Worm (Caenorhabditis elegans) whole organism, L3 larva: ENCODE data around the gene dnj-20.

Experiments used
- R02D3.7 ChIP-seq: fragments of 150-350 bp; optimal IDR thresholded peaks from 2 replicates; lab custom pipeline; 2014; ENCODE audit warnings: missing biosample characterization, missing genetic modification characterization
- ZK546.5 ChIP-seq: sonication (generic microtip); optimal IDR thresholded peaks from 2 replicates; lab custom pipeline; 2017; ENCODE audit warnings: missing biosample characterization, missing genetic modification characterization
- aly-2 ChIP-seq: fragments of 150-350 bp; optimal IDR thresholded peaks from 2 replicates; lab custom pipeline; 2014; ENCODE audit warnings: missing biosample characterization, missing genetic modification characterization
- ama-1 ChIP-seq: fragments of 150-350 bp; optimal IDR thresholded peaks from 2 replicates; lab custom pipeline; 2018
- ceh-16 ChIP-seq: sonication (generic microtip); optimal IDR thresholded peaks from 2 replicates; lab custom pipeline; 2017; ENCODE audit warnings: missing biosample characterization, missing genetic modification characterization
- ceh-28 ChIP-seq: fragments of 150-350 bp; optimal IDR thresholded peaks from 2 replicates; lab custom pipeline; 2014; ENCODE audit warnings: missing biosample characterization, missing genetic modification reagents, missing genetic modification characterization
- ceh-82 ChIP-seq: fragments of 150-350 bp; optimal IDR thresholded peaks from 2 replicates; lab custom pipeline; 2014; ENCODE audit warnings: missing biosample characterization, missing genetic modification characterization
- ceh-9 ChIP-seq: sonication (generic microtip); optimal IDR thresholded peaks from 2 replicates; lab custom pipeline; 2018; ENCODE audit warnings: missing biosample characterization, missing genetic modification characterization
- daf-12 ChIP-seq: fragments of 150-350 bp; optimal IDR thresholded peaks from 2 replicates; lab custom pipeline; 2014; ENCODE audit warnings: missing biosample characterization, missing genetic modification reagents, missing genetic modification characterization
- egl-27 ChIP-seq: sonication (generic microtip); optimal IDR thresholded peaks from 4 replicates; lab custom pipeline; 2017; ENCODE audit warnings: missing biosample characterization, missing genetic modification reagents, missing genetic modification characterization
- elt-1 ChIP-seq: fragments of 150-350 bp; optimal IDR thresholded peaks from 2 replicates; lab custom pipeline; 2014; ENCODE audit warnings: missing biosample characterization, missing genetic modification characterization
- elt-2 ChIP-seq: sonication (generic microtip); optimal IDR thresholded peaks from 2 replicates; lab custom pipeline; 2016; ENCODE audit warnings: missing genetic modification reagents, mild to moderate bottlenecking, missing genetic modification characterization, missing compliant biosample characterization
- elt-3 ChIP-seq, 3 experiments: fragments of 150-350 bp in 1 of 3; sonication (generic microtip) in 2 of 3; optimal IDR thresholded peaks; 2 replicates in 2 of 3; 4 replicates in 1 of 3; lab custom pipeline; 2014 to 2017; ENCODE audit warnings: missing biosample characterization in 3 of 3, missing genetic modification characterization in 3 of 3
- eor-1 ChIP-seq, 2 experiments: fragments of 150-350 bp; optimal IDR thresholded peaks; 2 replicates each; lab custom pipeline; 2014 to 2018; ENCODE audit warnings: missing biosample characterization in 2 of 2, missing genetic modification characterization in 2 of 2
- fkh-2 ChIP-seq: fragments of 150-350 bp; optimal IDR thresholded peaks from 2 replicates; lab custom pipeline; 2014; ENCODE audit warnings: missing biosample characterization, missing genetic modification reagents, missing genetic modification characterization
- fos-1 ChIP-seq: fragments of 150-350 bp; optimal IDR thresholded peaks from 2 replicates; lab custom pipeline; 2014; ENCODE audit warnings: missing biosample characterization, missing genetic modification characterization
- hmg-11 ChIP-seq: sonication (generic microtip); optimal IDR thresholded peaks from 2 replicates; lab custom pipeline; 2016; ENCODE audit warnings: missing genetic modification characterization, missing compliant biosample characterization
- jun-1 ChIP-seq: fragments of 150-350 bp; optimal IDR thresholded peaks from 2 replicates; lab custom pipeline; 2014; ENCODE audit warnings: missing biosample characterization, missing genetic modification reagents, missing genetic modification characterization
- lin-15B ChIP-seq: fragments of 150-350 bp; optimal IDR thresholded peaks from 2 replicates; lab custom pipeline; 2014; ENCODE audit warnings: missing biosample characterization, missing genetic modification characterization
- lin-39 ChIP-seq: fragments of 150-350 bp; optimal IDR thresholded peaks from 2 replicates; lab custom pipeline; 2018; ENCODE audit warnings: missing biosample characterization, missing genetic modification reagents, missing genetic modification characterization
- lsy-12 ChIP-seq: sonication (generic microtip); optimal IDR thresholded peaks from 2 replicates; lab custom pipeline; 2016; ENCODE audit warnings: mild to moderate bottlenecking, missing genetic modification characterization, missing compliant biosample characterization
- mdl-1 ChIP-seq: fragments of 150-350 bp; optimal IDR thresholded peaks from 2 replicates; lab custom pipeline; 2014; ENCODE audit warnings: missing biosample characterization, missing genetic modification characterization
- mml-1 ChIP-seq: fragments of 150-350 bp; sonication (generic microtip); optimal IDR thresholded peaks from 3 replicates; lab custom pipeline; 2014; ENCODE audit warnings: missing biosample characterization, missing genetic modification characterization
- nfya-1 ChIP-seq: sonication (generic microtip); optimal IDR thresholded peaks from 2 replicates; lab custom pipeline; 2017; ENCODE audit warnings: missing genetic modification characterization, mild to moderate bottlenecking, missing compliant biosample characterization, antibody characterized with exemption, moderate library complexity; ENCODE audit not compliant: insufficient read depth
- nhr-11 ChIP-seq: fragments of 150-350 bp; optimal IDR thresholded peaks from 2 replicates; lab custom pipeline; 2014; ENCODE audit warnings: missing biosample characterization, missing genetic modification characterization
- nhr-12 ChIP-seq: fragments of 150-350 bp; optimal IDR thresholded peaks from 2 replicates; lab custom pipeline; 2014; ENCODE audit warnings: missing biosample characterization, missing genetic modification characterization
- nhr-23 ChIP-seq: fragments of 150-350 bp; optimal IDR thresholded peaks from 2 replicates; lab custom pipeline; 2014; ENCODE audit warnings: missing biosample characterization, missing genetic modification reagents, missing genetic modification characterization
- nhr-237 ChIP-seq: fragments of 150-350 bp; optimal IDR thresholded peaks from 2 replicates; lab custom pipeline; 2014; ENCODE audit warnings: missing biosample characterization, missing genetic modification characterization
- nhr-25 ChIP-seq: sonication (generic microtip); optimal IDR thresholded peaks from 2 replicates; lab custom pipeline; 2017; ENCODE audit warnings: missing biosample characterization, missing genetic modification characterization
- nhr-43 ChIP-seq: sonication (generic microtip); optimal IDR thresholded peaks from 2 replicates; lab custom pipeline; 2016; ENCODE audit warnings: mild to moderate bottlenecking, missing genetic modification characterization, missing compliant biosample characterization; ENCODE audit not compliant: poor library complexity, severe bottlenecking
- nhr-67 ChIP-seq: fragments of 150-350 bp; optimal IDR thresholded peaks from 2 replicates; lab custom pipeline; 2014; ENCODE audit warnings: missing biosample characterization, missing genetic modification characterization
- nhr-76 ChIP-seq: fragments of 150-350 bp; sonication (generic microtip); optimal IDR thresholded peaks from 5 replicates; lab custom pipeline; 2014; ENCODE audit warnings: missing biosample characterization, missing genetic modification characterization
- nhr-77 ChIP-seq: fragments of 150-350 bp; optimal IDR thresholded peaks from 2 replicates; lab custom pipeline; 2014; ENCODE audit warnings: missing biosample characterization, missing genetic modification characterization
- pha-4 ChIP-seq: fragments of 150-350 bp; optimal IDR thresholded peaks from 2 replicates; lab custom pipeline; 2014; ENCODE audit warnings: missing biosample characterization, missing genetic modification reagents, missing genetic modification characterization
- sea-2 ChIP-seq: fragments of 150-350 bp; sonication (generic microtip); optimal IDR thresholded peaks from 4 replicates; lab custom pipeline; 2014; ENCODE audit warnings: missing biosample characterization, missing genetic modification reagents, missing genetic modification characterization
- skn-1 ChIP-seq: fragments of 150-350 bp; optimal IDR thresholded peaks from 2 replicates; lab custom pipeline; 2014; ENCODE audit warnings: missing biosample characterization, missing genetic modification characterization
- snpc-4 ChIP-seq: fragments of 150-350 bp; optimal IDR thresholded peaks from 2 replicates; lab custom pipeline; 2014; ENCODE audit warnings: missing biosample characterization, missing genetic modification characterization
- tbx-2 ChIP-seq: sonication (generic microtip); optimal IDR thresholded peaks from 2 replicates; lab custom pipeline; 2016; ENCODE audit warnings: mild to moderate bottlenecking, missing genetic modification characterization, missing compliant biosample characterization
- unc-39 ChIP-seq: sonication (generic microtip); optimal IDR thresholded peaks from 4 replicates; lab custom pipeline; 2017; ENCODE audit warnings: missing biosample characterization, missing genetic modification characterization
- unc-62 ChIP-seq: fragments of 150-350 bp; sonication (generic microtip); optimal IDR thresholded peaks from 4 replicates; lab custom pipeline; 2014; ENCODE audit warnings: missing biosample characterization, missing genetic modification reagents, missing genetic modification characterization
- zag-1 ChIP-seq: fragments of 150-350 bp; optimal IDR thresholded peaks from 2 replicates; lab custom pipeline; 2014; ENCODE audit warnings: missing biosample characterization, missing genetic modification characterization
- ztf-11 ChIP-seq: fragments of 150-350 bp; optimal IDR thresholded peaks from 2 replicates; lab custom pipeline; 2014; ENCODE audit warnings: missing biosample characterization, missing genetic modification characterization
- ztf-4 ChIP-seq: fragments of 150-350 bp; optimal IDR thresholded peaks from 2 replicates; lab custom pipeline; 2014; ENCODE audit warnings: missing biosample characterization, missing genetic modification characterization

The dnj-20 gene

ce11 chrII:9621121-9621520, 2.9 kb downstream of the dnj-20 start (continued):
- TF ChIP-seq nfya-1 (tag; lab: Kevin White, UChicago) (peak; percentile 32), jun-1 (tag; lab: Kevin White, UChicago) (no peak), ZK546.5 (tag; lab: Kevin White, UChicago) (no peak), unc-62 (GFP tag; lab: Kevin White, UChicago) (peak; percentile 25), lin-39 (tag; lab: Kevin White, UChicago) (peak; percentile 52), nhr-237 (tag; lab: Kevin White, UChicago) (no peak), lin-15B (tag; lab: Kevin White, UChicago) (no peak), ceh-28 (no peak), ceh-16 (tag; lab: Kevin White, UChicago) (no peak)

ce11 chrII:9620616-9621015, 3.4 kb downstream of the dnj-20 start:
- TF ChIP-seq elt-1, result peak; percentile 24
- TF ChIP-seq nhr-23 (tag; lab: Kevin White, UChicago), result peak; percentile 10
- peak; percentile 46 for TF ChIP-seq nhr-43 (tag; lab: Kevin White, UChicago)
- peak; percentile 59 for TF ChIP-seq nhr-25 (tag; lab: Kevin White, UChicago)
- TF ChIP-seq nhr-77 (tag; lab: Kevin White, UChicago), result no peak

- peak; percentile 43 for TF ChIP-seq nfya-1 (tag; lab: Kevin White, UChicago)
- TF ChIP-seq elt-3 (tag; optimal IDR thresholded peaks at IDR 0.05; lab: Kevin White, UChicago), result peak in 1 of 3 experiments; percentile 43
- TF ChIP-seq nhr-11 (tag; lab: Kevin White, UChicago), result no peak
- no peak for TF ChIP-seq nhr-25 (tag; lab: Kevin White, UChicago)
- TF ChIP-seq daf-12, result no peak
- TF ChIP-seq skn-1, result no peak
- TF ChIP-seq ceh-16 (tag; lab: Kevin White, UChicago), result no peak
- no peak for TF ChIP-seq eor-1 (tag; optimal IDR thresholded peaks at IDR 0.05; lab: Kevin White, UChicago)
- TF ChIP-seq ceh-9 (tag; lab: Kevin White, UChicago), result no peak
- no peak for TF ChIP-seq unc-62 (GFP tag; lab: Kevin White, UChicago)
- peak; percentile 68 for TF ChIP-seq elt-2 (tag; lab: Kevin White, UChicago)
- peak; percentile 81 for TF ChIP-seq ama-1 (lab: Kevin White, UChicago)
- TF ChIP-seq nhr-23 (tag; lab: Kevin White, UChicago), result peak; percentile 10
- TF ChIP-seq, all 47 proteins: peak for 5
These were observed 3.9 kb downstream of the dnj-20 start for ce11 chrII:9619995-9620535.

ce11 chrII:9619402-9619862, 4.5 kb downstream of the dnj-20 start:
- no peak for TF ChIP-seq nhr-43 (tag; lab: Kevin White, UChicago)
- TF ChIP-seq nfya-1 (tag; lab: Kevin White, UChicago), result peak; percentile 40
- TF ChIP-seq lin-39 (tag; lab: Kevin White, UChicago), result peak; percentile 48
- no peak for TF ChIP-seq tbx-2 (tag; lab: Kevin White, UChicago)
- TF ChIP-seq ceh-9 (tag; lab: Kevin White, UChicago), result no peak
- peak; percentile 4 for TF ChIP-seq lsy-12 (tag; lab: Kevin White, UChicago)
- TF ChIP-seq ceh-16 (tag; lab: Kevin White, UChicago), result no peak
- peak; percentile 40 for TF ChIP-seq ceh-82
- no peak for TF ChIP-seq lin-15B (tag; lab: Kevin White, UChicago)
- TF ChIP-seq unc-62 (GFP tag; lab: Kevin White, UChicago), result no peak
- TF ChIP-seq sea-2 (GFP tag; lab: Kevin White, UChicago), result no peak
- no peak for TF ChIP-seq ztf-11
- TF ChIP-seq ama-1 (lab: Kevin White, UChicago), result peak; percentile 92
- peak; percentile 18 for TF ChIP-seq mdl-1 (tag; lab: Kevin White, UChicago)
- peak; percentile 20 for TF ChIP-seq nhr-77 (tag; lab: Kevin White, UChicago)
- TF ChIP-seq nhr-67 (tag; lab: Kevin White, UChicago), result no peak
- TF ChIP-seq mml-1 (tag; lab: Kevin White, UChicago), result no peak
- TF ChIP-seq nhr-12 (tag; lab: Kevin White, UChicago), result no peak
- peak in 2 of 3 experiments; percentile 34 to 92 for TF ChIP-seq elt-3 (tag; optimal IDR thresholded peaks at IDR 0.05; lab: Kevin White, UChicago)
- no peak for TF ChIP-seq aly-2 (tag; lab: Kevin White, UChicago)
- TF ChIP-seq ztf-4 (tag; lab: Kevin White, UChicago), result no peak
- TF ChIP-seq nhr-76 (tag; lab: Kevin White, UChicago), result no peak
- no peak for TF ChIP-seq daf-12
- TF ChIP-seq snpc-4 (tag; lab: Kevin White, UChicago), result no peak
- peak; percentile 57 for TF ChIP-seq jun-1 (tag; lab: Kevin White, UChicago)
- TF ChIP-seq zag-1 (tag; lab: Kevin White, UChicago), result no peak
- peak; percentile 70 for TF ChIP-seq nhr-23 (tag; lab: Kevin White, UChicago)
- no peak for TF ChIP-seq fkh-2 (tag; lab: Kevin White, UChicago)
- peak; percentile 74 for TF ChIP-seq ceh-28
- no peak for TF ChIP-seq skn-1
- peak; percentile 89 for TF ChIP-seq elt-1
- no peak for TF ChIP-seq egl-27 (tag; lab: Kevin White, UChicago)
- no peak for TF ChIP-seq hmg-11 (tag; lab: Kevin White, UChicago)
- TF ChIP-seq nhr-11 (tag; lab: Kevin White, UChicago), result no peak
- peak; percentile 47 for TF ChIP-seq pha-4 (tag; lab: Kevin White, UChicago)
- no peak for TF ChIP-seq unc-39 (tag; lab: Kevin White, UChicago)
- TF ChIP-seq nhr-237 (tag; lab: Kevin White, UChicago), result no peak
- peak; percentile 75 for TF ChIP-seq elt-2 (tag; lab: Kevin White, UChicago)
- peak; percentile 9 for TF ChIP-seq R02D3.7 (tag; lab: Kevin White, UChicago)
- no peak for TF ChIP-seq fos-1
